Worm (Caenorhabditis elegans) whole organism, young adult: ENCODE measurements around the gene srlf-14.

Experiments used
- C06A6.2 ChIP-seq: fragments of 200-800 bp; sonication (Bioruptor generic); conservative IDR thresholded peaks from 2 replicates; pipeline ENCODE4 v1.3.6; 2022; ENCODE audit warnings: missing genetic modification characterization, missing compliant biosample characterization
- F49E8.2 ChIP-seq: sonication (generic microtip); optimal IDR thresholded peaks from 3 replicates; lab custom pipeline; 2017; ENCODE audit warnings: missing genetic modification characterization, mild to moderate bottlenecking, missing compliant biosample characterization, antibody characterized with exemption, moderate library complexity; ENCODE audit not compliant: insufficient read depth
- bed-2 ChIP-seq: fragments of 200-800 bp; sonication (Bioruptor generic); IDR thresholded peaks from 2 replicates; pipeline ENCODE4 v1.3.6; 2022; ENCODE audit warnings: missing genetic modification reagents, missing genetic modification characterization, missing compliant biosample characterization
- efl-1 ChIP-seq: fragments of 150-350 bp; optimal IDR thresholded peaks from 2 replicates; lab custom pipeline; 2014; ENCODE audit warnings: missing biosample characterization, missing genetic modification reagents, missing genetic modification characterization
- egrh-3 ChIP-seq: fragments of 200-800 bp; sonication (Bioruptor generic); IDR thresholded peaks from 2 replicates; pipeline ENCODE4 v1.3.6; 2022; ENCODE audit warnings: missing genetic modification reagents, missing genetic modification characterization, missing compliant biosample characterization
- hlh-12 ChIP-seq: sonication (generic microtip); optimal IDR thresholded peaks from 2 replicates; lab custom pipeline; 2016; ENCODE audit warnings: missing genetic modification characterization, missing compliant biosample characterization
- nhr-120 ChIP-seq: fragments of 200-800 bp; sonication (Bioruptor generic); IDR thresholded peaks from 2 replicates; pipeline ENCODE4 v1.3.6; 2022; ENCODE audit warnings: missing genetic modification characterization, missing compliant biosample characterization
- somi-1 ChIP-seq: fragments of 200-800 bp; sonication (Bioruptor generic); optimal IDR thresholded peaks from 2 replicates; lab custom pipeline; 2018; ENCODE audit warnings: mild to moderate bottlenecking, missing genetic modification characterization, missing compliant biosample characterization
- zim-3 ChIP-seq: sonication (generic microtip); optimal IDR thresholded peaks from 2 replicates; lab custom pipeline; 2017; ENCODE audit warnings: mild to moderate bottlenecking, missing genetic modification characterization, moderate library complexity, missing compliant biosample characterization
- ztf-18 ChIP-seq: sonication (generic microtip); optimal IDR thresholded peaks from 2 replicates; lab custom pipeline; 2016; ENCODE audit warnings: missing genotype, mild to moderate bottlenecking, missing genetic modification characterization, missing compliant biosample characterization
- ztf-25 ChIP-seq: fragments of 200-800 bp; sonication (Bioruptor generic); IDR thresholded peaks from 2 replicates; pipeline ENCODE4 v1.3.6; 2022; ENCODE audit warnings: missing genetic modification reagents, missing genetic modification characterization, missing compliant biosample characterization

DNA sequence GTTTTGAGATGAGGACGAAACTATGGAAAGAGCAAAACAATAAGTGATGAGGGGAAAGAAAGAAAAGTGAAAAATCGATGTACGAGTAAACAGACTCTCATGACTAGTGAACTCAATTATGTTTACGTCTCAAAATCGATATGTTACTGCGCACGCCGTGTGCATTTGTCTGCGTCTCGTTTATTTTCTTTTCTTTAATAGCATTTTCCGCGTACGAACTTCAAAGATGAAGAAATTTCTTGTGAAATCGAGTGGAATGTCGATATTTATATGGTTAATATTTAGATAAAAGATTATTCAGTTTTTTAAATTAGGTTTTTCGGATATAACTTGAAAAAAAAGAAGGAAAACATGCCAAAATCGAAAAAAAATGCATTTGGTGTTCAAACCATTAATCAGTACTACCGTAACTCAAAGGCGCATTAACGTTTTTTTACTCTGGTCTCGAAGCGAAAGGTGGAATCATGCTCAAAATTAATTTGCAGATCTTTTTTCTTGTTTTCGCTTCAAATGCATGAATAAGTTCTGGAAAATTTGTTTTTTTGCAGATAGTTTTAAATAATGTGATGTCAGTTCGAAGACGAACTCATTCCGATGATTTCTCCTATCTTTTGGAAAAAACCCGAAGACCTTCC lies 42.9 kb upstream of the srlf-14 start, which contains the start of gene fic-1:
- TF ChIP-seq ztf-18 (tag; lab: Kevin White, UChicago) (peak; percentile 59), nhr-120 (GFP tag; lab: Robert Waterston, UW) (no peak), ztf-25 (GFP tag; lab: Robert Waterston, UW) (no peak), C06A6.2 (no peak), efl-1 (GFP tag; lab: Kevin White, UChicago) (no peak), egrh-3 (no peak), hlh-12 (tag; lab: Kevin White, UChicago) (no peak), somi-1 (GFP tag; lab: Kevin White, UChicago) (no peak), bed-2 (no peak), zim-3 (no peak), F49E8.2 (no peak)
